Fruit fly (Drosophila melanogaster) whole organism, adult: ENCODE measurements around the gene Lk.
A peak's percentile ranks its signal among the peaks of the same experiment; 100 is the strongest.

Experiments
- CG11617 ChIP-seq: fragments of 200-800 bp; sonication (Bioruptor generic); optimal IDR thresholded peaks from 2 replicates; lab custom pipeline; 2017; ENCODE audit warnings: mild to moderate bottlenecking, missing biosample characterization, missing genetic modification reagents, missing genetic modification characterization
- CG14711 ChIP-seq: fragments of 200-800 bp; sonication (Bioruptor generic); optimal IDR thresholded peaks from 2 replicates; lab custom pipeline; 2018; ENCODE audit warnings: missing biosample characterization, mild to moderate bottlenecking, missing genetic modification characterization, moderate library complexity
- Crg-1 ChIP-seq: fragments of 200-800 bp; sonication (Bioruptor generic); optimal IDR thresholded peaks from 2 replicates; lab custom pipeline; 2016; ENCODE audit warnings: missing biosample characterization, missing genetic modification characterization
- kay ChIP-seq: fragments of 200-800 bp; sonication (Bioruptor generic); peaks from one replicate; lab custom pipeline; 2016; ENCODE audit warnings: missing biosample characterization, missing genetic modification characterization, borderline replicate concordance

DNA sequence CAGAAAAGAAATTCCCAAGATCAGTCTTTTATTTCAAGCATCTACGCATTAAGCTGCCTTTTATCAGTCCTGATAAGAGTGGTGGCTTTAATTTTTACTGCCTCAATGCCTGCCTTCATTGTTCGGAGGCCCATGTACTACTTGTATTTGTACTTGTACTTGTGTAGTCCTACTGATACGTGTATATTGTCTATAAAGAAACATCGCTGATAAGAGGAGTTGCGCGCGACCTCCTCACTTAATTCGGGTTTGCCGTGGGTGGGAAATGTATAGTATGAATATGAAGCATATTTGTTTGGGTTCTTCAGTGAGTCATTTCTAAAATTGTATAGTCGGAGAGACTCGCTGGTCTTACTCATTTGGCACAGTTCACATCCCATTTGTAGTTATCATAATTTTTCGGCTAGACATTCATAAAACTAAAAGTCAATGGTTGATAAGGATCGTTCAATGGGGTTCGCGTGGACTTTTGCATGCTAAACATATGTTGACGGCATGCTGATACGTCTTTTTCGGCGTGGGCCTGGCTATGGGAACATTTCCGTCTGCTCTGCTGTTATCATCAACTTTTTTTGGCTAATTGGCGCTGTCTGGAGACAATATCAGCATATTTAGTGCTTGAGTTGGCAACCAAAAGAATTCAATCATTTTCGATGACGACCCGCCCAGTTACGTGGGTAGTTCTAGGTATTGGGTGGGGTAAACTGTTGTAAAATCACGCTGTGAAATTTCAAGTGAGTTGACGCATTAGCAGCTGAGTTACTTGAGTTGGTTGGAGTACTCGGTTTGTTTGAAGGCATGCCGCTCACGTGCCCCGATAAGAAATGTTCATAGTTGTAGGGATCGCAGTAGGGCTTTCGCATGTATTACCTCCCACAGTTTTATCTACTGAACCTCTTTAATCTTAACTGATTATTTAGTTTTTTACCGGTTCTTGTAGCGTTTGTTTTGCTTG is 12.5 kb downstream of the Lk start:
- no peak for TF ChIP-seq Crg-1 (GFP tag; lab: Kevin White, UChicago)
- TF ChIP-seq CG14711 (tag; lab: Kevin White, UChicago): no peak
- TF ChIP-seq CG11617 (GFP tag; lab: Kevin White, UChicago): no peak
- peak; percentile 83 for TF ChIP-seq kay
